Fruit fly (Drosophila melanogaster): ENCODE measurements around the gene CG1824.

dm6 chrX:12615752-12616366 is 20.4 kb upstream of the CG1824 start, which contains the start of gene CG11085:
- TF ChIP-seq Pif1B (GFP tag; optimal IDR thresholded peaks at IDR 0.05) (no peak), CG4496 (GFP tag; IDR thresholded peaks at IDR 0.05) (no peak), CG17806 (tag; optimal IDR thresholded peaks at IDR 0.05) (no peak), CG14655 (GFP tag; optimal IDR thresholded peaks at IDR 0.05) (no peak), Ets98B (GFP tag; IDR thresholded peaks at IDR 0.05) (no peak), rn (GFP tag; IDR thresholded peaks at IDR 0.05) (no peak), CG8301 (tag; optimal IDR thresholded peaks at IDR 0.05) (no peak), CG32121 (GFP tag; IDR thresholded peaks at IDR 0.05) (no peak), CG12605 (GFP tag; IDR thresholded peaks at IDR 0.05) (no peak), CG15710 (tag; optimal IDR thresholded peaks at IDR 0.05) (no peak), CG10348 (GFP tag; IDR thresholded peaks at IDR 0.05) (no peak)
